Fruit fly (Drosophila melanogaster) whole organism, embryonic: ENCODE measurements around the gene CG31360.

ENCODE experiments used
- CG10959 ChIP-seq: fragments of 200-800 bp; sonication (Bioruptor generic); IDR thresholded peaks from 2 replicates; pipeline ENCODE4 v1.3.6; 2022; ENCODE audit warnings: missing biosample characterization, missing genetic modification characterization
- CG11504 ChIP-seq: fragments of 200-800 bp; sonication (Bioruptor generic); optimal IDR thresholded peaks from 3 replicates; lab custom pipeline; 2019; ENCODE audit warnings: missing biosample characterization, mild to moderate bottlenecking, missing genetic modification characterization, moderate library complexity
- CG11696 ChIP-seq: fragments of 200-800 bp; sonication (Bioruptor generic); IDR thresholded peaks from 2 replicates; pipeline ENCODE4 v1.3.6; 2022; ENCODE audit warnings: missing biosample characterization, missing genetic modification characterization
- CG1233 ChIP-seq: fragments of 200-800 bp; sonication (Bioruptor generic); optimal IDR thresholded peaks from 4 replicates; lab custom pipeline; 2018; ENCODE audit warnings: missing biosample characterization, mild to moderate bottlenecking, missing genetic modification characterization
- CG12659 ChIP-seq: fragments of 200-800 bp; sonication (Bioruptor generic); optimal IDR thresholded peaks from 3 replicates; lab custom pipeline; 2017; ENCODE audit warnings: mild to moderate bottlenecking, missing biosample characterization, missing genetic modification reagents, missing genetic modification characterization
- CG13624 ChIP-seq: fragments of 200-800 bp; sonication (Bioruptor generic); optimal IDR thresholded peaks from 2 replicates; lab custom pipeline; 2016; ENCODE audit warnings: missing biosample characterization, missing genetic modification characterization
- CG1647 ChIP-seq: fragments of 200-800 bp; sonication (Bioruptor generic); optimal IDR thresholded peaks from 3 replicates; lab custom pipeline; 2016; ENCODE audit warnings: missing biosample characterization, missing genetic modification characterization
- CG17385 ChIP-seq: fragments of 200-800 bp; sonication (Bioruptor generic); optimal IDR thresholded peaks from 3 replicates; lab custom pipeline; 2018; ENCODE audit warnings: missing biosample characterization, mild to moderate bottlenecking, missing genetic modification characterization
- CG42726 ChIP-seq: fragments of 200-800 bp; sonication (Bioruptor generic); IDR thresholded peaks from 2 replicates; pipeline ENCODE4 v1.3.6; 2022; ENCODE audit warnings: missing biosample characterization, missing genetic modification characterization; ENCODE audit not compliant: partially characterized antibody
- CG4282 ChIP-seq: fragments of 200-800 bp; sonication (Bioruptor generic); optimal IDR thresholded peaks from 2 replicates; lab custom pipeline; 2016; ENCODE audit warnings: missing biosample characterization, missing genetic modification characterization
- CG4328 ChIP-seq: fragments of 200-800 bp; sonication (Bioruptor generic); optimal IDR thresholded peaks from 3 replicates; lab custom pipeline; 2017; ENCODE audit warnings: missing biosample characterization, missing genetic modification reagents, missing genetic modification characterization
- CG5180 ChIP-seq: fragments of 200-800 bp; sonication (Bioruptor generic); optimal IDR thresholded peaks from 3 replicates; lab custom pipeline; 2017; ENCODE audit warnings: missing biosample characterization, missing genetic modification characterization, mild to moderate bottlenecking, moderate library complexity, missing genetic modification reagents
- CG6272 ChIP-seq: fragments of 200-800 bp; sonication (Bioruptor generic); IDR thresholded peaks from 2 replicates; pipeline ENCODE4 v1.3.6; 2022; ENCODE audit warnings: missing biosample characterization, missing genetic modification characterization
- CG6689 ChIP-seq: fragments of 200-800 bp; sonication (Bioruptor generic); IDR thresholded peaks from 2 replicates; pipeline ENCODE4 v1.3.6; 2022; ENCODE audit warnings: missing biosample characterization, missing genetic modification characterization
- CG8765 ChIP-seq: fragments of 200-800 bp; sonication (Bioruptor generic); IDR thresholded peaks from 2 replicates; pipeline ENCODE4 v1.3.6; 2022; ENCODE audit warnings: missing biosample characterization, missing genetic modification characterization
- CG9609 ChIP-seq: fragments of 200-800 bp; sonication (Bioruptor generic); optimal IDR thresholded peaks from 3 replicates; lab custom pipeline; 2016; ENCODE audit warnings: missing biosample characterization, missing genetic modification characterization
- Dll ChIP-seq: fragments of 200-800 bp; sonication (Bioruptor generic); IDR thresholded peaks from 4 replicates; pipeline ENCODE4 v1.3.6; 2022; ENCODE audit warnings: missing biosample characterization, missing genetic modification characterization; ENCODE audit not compliant: partially characterized antibody
- Elba2 ChIP-seq: fragments of 200-800 bp; sonication (Bioruptor generic); optimal IDR thresholded peaks from 3 replicates; lab custom pipeline; 2016; ENCODE audit warnings: missing biosample characterization, missing genetic modification characterization
- Gug ChIP-seq: fragments of 200-800 bp; sonication (Bioruptor generic); IDR thresholded peaks from 4 replicates; pipeline ENCODE4 v1.3.6; 2022; ENCODE audit warnings: missing biosample characterization, missing genetic modification characterization
- Kr ChIP-seq: fragments of 200-800 bp; sonication (Bioruptor generic); optimal IDR thresholded peaks from 2 replicates; lab custom pipeline; 2017; ENCODE audit warnings: missing biosample characterization, mild to moderate bottlenecking, missing genetic modification characterization
- NC2α ChIP-seq: fragments of 200-800 bp; sonication (Bioruptor generic); optimal IDR thresholded peaks from 2 replicates; lab custom pipeline; 2016; ENCODE audit warnings: missing biosample characterization, missing genetic modification characterization
- Opbp ChIP-seq: fragments of 200-800 bp; sonication (Bioruptor generic); IDR thresholded peaks from 3 replicates; pipeline ENCODE4 v1.3.6; 2022; ENCODE audit warnings: missing biosample characterization, missing genetic modification characterization; ENCODE audit not compliant: partially characterized antibody
- Trl ChIP-seq, 3 experiments: fragments of >200 bp in 2 of 3; fragments of 200-800 bp in 1 of 3; sonication (Bioruptor generic) in 1 of 3; optimal IDR thresholded peaks; 2 replicates in 1 of 3; 3 replicates in 2 of 3; lab custom pipeline; 2016 to 2017; ENCODE audit warnings: missing biosample characterization in 1 of 3, missing genetic modification characterization in 1 of 3
- Vsx1 ChIP-seq: fragments of 200-800 bp; sonication (Bioruptor generic); optimal IDR thresholded peaks from 2 replicates; lab custom pipeline; 2017; ENCODE audit warnings: missing biosample characterization, mild to moderate bottlenecking, missing genetic modification characterization, missing genetic modification reagents
- ato ChIP-seq: fragments of 200-800 bp; sonication (Bioruptor generic); IDR thresholded peaks from 2 replicates; pipeline ENCODE4 v1.3.6; 2022; ENCODE audit warnings: missing biosample characterization, missing genetic modification characterization; ENCODE audit not compliant: partially characterized antibody
- bowl ChIP-seq: fragments of 200-800 bp; sonication (Bioruptor generic); IDR thresholded peaks from 2 replicates; pipeline ENCODE4 v1.3.6; 2022; ENCODE audit warnings: missing biosample characterization, missing genetic modification characterization
- cad ChIP-seq: fragments of >200 bp; optimal IDR thresholded peaks from 2 replicates; lab custom pipeline; 2017; ENCODE audit warnings: missing biosample characterization, missing genetic modification characterization
- caup ChIP-seq: fragments of 200-800 bp; sonication (Bioruptor generic); optimal IDR thresholded peaks from 3 replicates; lab custom pipeline; 2017; ENCODE audit warnings: missing biosample characterization, mild to moderate bottlenecking, missing genetic modification characterization, moderate library complexity; ENCODE audit not compliant: severe bottlenecking
- chinmo ChIP-seq: fragments of 200-800 bp; sonication (Bioruptor generic); IDR thresholded peaks from 4 replicates; pipeline ENCODE4 v1.3.6; 2022; ENCODE audit warnings: missing biosample characterization, missing genetic modification characterization; ENCODE audit not compliant: partially characterized antibody
- emc ChIP-seq: fragments of 200-800 bp; sonication (Bioruptor generic); optimal IDR thresholded peaks from 2 replicates; lab custom pipeline; 2016; ENCODE audit warnings: missing biosample characterization, missing genetic modification characterization
- exex ChIP-seq: fragments of 200-800 bp; sonication (Bioruptor generic); optimal IDR thresholded peaks from 4 replicates; lab custom pipeline; 2018; ENCODE audit warnings: missing biosample characterization, mild to moderate bottlenecking, missing genetic modification characterization, moderate library complexity
- gcm2 ChIP-seq: fragments of 200-800 bp; sonication (Bioruptor generic); optimal IDR thresholded peaks from 2 replicates; lab custom pipeline; 2016; ENCODE audit warnings: missing biosample characterization, missing genetic modification characterization
- gro ChIP-seq: fragments of 200-800 bp; sonication (Bioruptor generic); optimal IDR thresholded peaks from 2 replicates; lab custom pipeline; 2016; ENCODE audit warnings: missing biosample characterization, missing genetic modification characterization
- ind ChIP-seq: fragments of 200-800 bp; sonication (Bioruptor generic); optimal IDR thresholded peaks from 3 replicates; lab custom pipeline; 2016; ENCODE audit warnings: missing biosample characterization, missing genetic modification characterization
- inv ChIP-seq: fragments of 200-800 bp; sonication (Bioruptor generic); IDR thresholded peaks from 2 replicates; pipeline ENCODE4 v1.3.6; 2022; ENCODE audit warnings: missing biosample characterization, missing genetic modification characterization; ENCODE audit not compliant: partially characterized antibody
- peb ChIP-seq: fragments of 200-800 bp; sonication (Bioruptor generic); IDR thresholded peaks from 2 replicates; pipeline ENCODE4 v1.3.6; 2022; ENCODE audit warnings: missing biosample characterization, missing genetic modification characterization
- pum ChIP-seq: fragments of 200-800 bp; sonication (Bioruptor generic); optimal IDR thresholded peaks from 2 replicates; lab custom pipeline; 2016; ENCODE audit warnings: missing biosample characterization, missing genetic modification characterization
- sens ChIP-seq: fragments of 200-800 bp; sonication (Bioruptor generic); peaks from one replicate; lab custom pipeline; 2016; ENCODE audit warnings: missing biosample characterization, missing genetic modification characterization
- sisA ChIP-seq: fragments of 200-800 bp; sonication (Bioruptor generic); IDR thresholded peaks from 2 replicates; pipeline ENCODE4 v1.3.6; 2022; ENCODE audit warnings: missing biosample characterization, missing genetic modification characterization
- tap ChIP-seq: fragments of 200-800 bp; optimal IDR thresholded peaks from 3 replicates; lab custom pipeline; 2019; ENCODE audit warnings: missing biosample characterization, mild to moderate bottlenecking, missing genetic modification characterization, moderate library complexity
- tll ChIP-seq, 2 experiments: fragments of 200-800 bp in 1 of 2; fragments of >200 bp in 1 of 2; sonication (Bioruptor generic) in 1 of 2; optimal IDR thresholded peaks; 2 replicates each; lab custom pipeline; 2017 to 2019; ENCODE audit warnings: missing biosample characterization in 2 of 2, missing genetic modification characterization in 2 of 2, mild to moderate bottlenecking in 1 of 2, moderate library complexity in 1 of 2
- ttk ChIP-seq: fragments of 200-800 bp; sonication (Bioruptor generic); IDR thresholded peaks from 2 replicates; pipeline ENCODE4 v2.1.2; 2022; ENCODE audit warnings: missing biosample characterization, missing genetic modification characterization
- vnd ChIP-seq: fragments of 200-800 bp; sonication (Bioruptor generic); IDR thresholded peaks from 3 replicates; pipeline ENCODE4 v1.3.6; 2022; ENCODE audit warnings: missing biosample characterization, missing genetic modification characterization; ENCODE audit not compliant: partially characterized antibody
- zf30C ChIP-seq: fragments of 200-800 bp; sonication (Bioruptor generic); optimal IDR thresholded peaks from 3 replicates; lab custom pipeline; 2018; ENCODE audit warnings: missing biosample characterization, mild to moderate bottlenecking, missing genetic modification characterization

The CG31360 gene

DNA sequence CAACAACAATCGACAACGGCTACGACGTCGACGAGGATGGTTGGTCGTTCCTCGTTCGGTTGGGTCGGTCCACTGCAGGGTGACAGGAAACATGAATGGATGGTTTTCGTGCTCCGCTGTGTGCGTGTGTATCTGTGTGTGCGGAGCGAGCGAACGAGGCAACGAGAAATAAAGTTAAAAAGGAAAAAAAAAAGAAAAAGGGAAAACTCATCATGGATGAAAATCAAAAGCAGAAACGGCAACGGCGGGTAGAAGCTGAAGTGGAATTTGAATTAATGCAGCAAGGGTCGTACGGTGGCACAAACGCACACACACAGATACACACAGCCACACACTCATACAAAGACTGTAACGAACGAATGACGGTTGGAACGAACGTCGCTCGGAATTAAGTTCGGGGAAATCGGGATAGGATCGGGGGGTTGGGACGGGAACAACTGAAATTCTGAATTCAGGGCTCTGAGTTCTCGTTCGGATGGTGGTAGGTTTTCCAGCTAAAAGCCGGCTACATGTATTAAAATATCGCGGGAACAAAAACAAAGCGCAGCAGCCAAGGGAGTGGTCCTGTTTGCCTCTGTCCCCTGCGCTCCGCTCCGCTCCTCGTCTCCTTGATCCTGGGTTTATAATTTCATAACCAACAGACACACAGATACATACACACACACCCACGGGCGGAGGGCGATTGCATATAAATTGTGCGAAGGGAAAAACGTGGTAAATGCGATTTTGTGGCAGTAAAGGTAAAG, 26.2 kb downstream of the CG31360 start (continued):
- no peak for TF ChIP-seq CG12659
- no peak for TF ChIP-seq NC2α (GFP tag; lab: Kevin White, UChicago)
- no peak for TF ChIP-seq CG1233 (GFP tag; lab: Kevin White, UChicago)
- no peak for TF ChIP-seq CG10959 (GFP tag; lab: Robert Waterston, UW)
- TF ChIP-seq CG11504 (tag; lab: Kevin White, UChicago), result no peak
- TF ChIP-seq inv (GFP tag; lab: Robert Waterston, UW), result no peak
- TF ChIP-seq vnd (GFP tag; lab: Robert Waterston, UW), result no peak
- TF ChIP-seq Kr (GFP tag; lab: Kevin White, UChicago), result peak; percentile 48
- no peak for TF ChIP-seq CG9609
- no peak for TF ChIP-seq CG11696 (GFP tag; lab: Robert Waterston, UW)
- TF ChIP-seq Elba2 (GFP tag; lab: Kevin White, UChicago), result no peak
- peak; percentile 12 for TF ChIP-seq cad (GFP tag; lab: Kevin White, UChicago)
- TF ChIP-seq Dll (GFP tag; lab: Robert Waterston, UW), result no peak
- no peak for TF ChIP-seq sisA (GFP tag; lab: Robert Waterston, UW)
- TF ChIP-seq Trl (optimal IDR thresholded peaks at IDR 0.05; lab: Kevin White, UChicago), result no peak
- no peak for TF ChIP-seq Trl (GFP tag; optimal IDR thresholded peaks at IDR 0.05; lab: Kevin White, UChicago)
- no peak for TF ChIP-seq Gug (GFP tag; lab: Robert Waterston, UW)
- no peak for TF ChIP-seq pum
- no peak for TF ChIP-seq gro (GFP tag; lab: Kevin White, UChicago)
- TF ChIP-seq CG17385 (GFP tag; lab: Kevin White, UChicago), result no peak
- no peak for TF ChIP-seq bowl (GFP tag; lab: Robert Waterston, UW)
- TF ChIP-seq CG6272 (GFP tag; lab: Robert Waterston, UW), result no peak
- 0 out of 4 replicates have a peak, but pooled peaks have one; percentile 52 for TF ChIP-seq chinmo (GFP tag; lab: Robert Waterston, UW)
- no peak for TF ChIP-seq CG4328 (GFP tag; lab: Kevin White, UChicago)
- TF ChIP-seq ato (GFP tag; lab: Robert Waterston, UW), result no peak
- TF ChIP-seq gcm2 (GFP tag; lab: Kevin White, UChicago), result no peak
- no peak for TF ChIP-seq CG13624 (GFP tag; lab: Kevin White, UChicago)
- no peak for TF ChIP-seq Opbp (GFP tag; lab: Robert Waterston, UW)
- TF ChIP-seq CG1647 (GFP tag; lab: Kevin White, UChicago), result no peak
- no peak for TF ChIP-seq CG42726 (GFP tag; lab: Robert Waterston, UW)
- TF ChIP-seq CG4282, result no peak
- peak in 1 of 2 experiments; percentile 63 for TF ChIP-seq tll (GFP tag; optimal IDR thresholded peaks at IDR 0.05; lab: Kevin White, UChicago)
- no peak for TF ChIP-seq Vsx1
- no peak for TF ChIP-seq caup (GFP tag; lab: Kevin White, UChicago)
- TF ChIP-seq exex, result no peak
- TF ChIP-seq CG6689 (GFP tag; lab: Robert Waterston, UW), result no peak
- no peak for TF ChIP-seq emc

DNA sequence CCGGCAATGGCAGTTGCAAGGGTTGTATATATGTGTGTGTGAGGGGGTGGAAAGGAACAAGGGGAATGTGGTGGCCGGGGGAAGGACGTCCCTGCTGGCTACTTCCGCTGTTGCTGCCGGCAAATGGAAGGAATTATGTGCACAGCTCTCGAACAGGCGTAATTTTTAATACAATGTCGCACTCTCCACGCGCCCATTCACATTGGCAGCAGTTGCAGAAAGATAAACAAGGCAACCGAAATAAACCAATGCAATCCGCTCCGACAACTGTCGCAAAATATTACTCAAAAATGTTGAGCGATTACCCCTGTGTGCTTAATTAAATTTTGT, 26.7 kb downstream of the CG31360 start:
- TF ChIP-seq CG12659 (no peak), CG8765 (GFP tag; lab: Robert Waterston, UW) (no peak), tap (tag; lab: Kevin White, UChicago) (peak; percentile 18), zf30C (GFP tag; lab: Kevin White, UChicago) (no peak), peb (GFP tag; lab: Robert Waterston, UW) (no peak), CG5180 (GFP tag; lab: Kevin White, UChicago) (no peak), sens (GFP tag; lab: Kevin White, UChicago) (peak; percentile 62), ttk (no peak), ind (GFP tag; lab: Kevin White, UChicago) (no peak)
